Fruit fly (Drosophila melanogaster) whole organism, embryonic: ENCODE data around the gene Ptp36E.

ENCODE experiments used
- ATbp ChIP-seq: fragments of 200-800 bp; sonication (Bioruptor generic); optimal IDR thresholded peaks from 2 replicates; lab custom pipeline; 2017; ENCODE audit warnings: missing biosample characterization, mild to moderate bottlenecking, missing genetic modification characterization, missing genetic modification reagents
- Ada2b ChIP-seq: fragments of 200-800 bp; sonication (Bioruptor generic); IDR thresholded peaks from 2 replicates; pipeline ENCODE4 v1.3.6; 2022; ENCODE audit warnings: missing biosample characterization, missing genetic modification characterization
- CG11093 ChIP-seq: fragments of 200-800 bp; sonication (Bioruptor generic); IDR thresholded peaks from 3 replicates; pipeline ENCODE4 v1.3.6; 2022; ENCODE audit warnings: missing biosample characterization, missing genetic modification characterization
- CG11504 ChIP-seq: fragments of 200-800 bp; sonication (Bioruptor generic); optimal IDR thresholded peaks from 3 replicates; lab custom pipeline; 2019; ENCODE audit warnings: missing biosample characterization, mild to moderate bottlenecking, missing genetic modification characterization, moderate library complexity
- CG12155 ChIP-seq: fragments of 200-800 bp; sonication (Bioruptor generic); optimal IDR thresholded peaks from 3 replicates; lab custom pipeline; 2016; ENCODE audit warnings: missing biosample characterization, missing genetic modification characterization
- CG12299 ChIP-seq: fragments of 200-800 bp; sonication (Bioruptor generic); optimal IDR thresholded peaks from 2 replicates; lab custom pipeline; 2018; ENCODE audit warnings: missing biosample characterization, mild to moderate bottlenecking, missing genetic modification characterization
- CG1233 ChIP-seq: fragments of 200-800 bp; sonication (Bioruptor generic); optimal IDR thresholded peaks from 4 replicates; lab custom pipeline; 2018; ENCODE audit warnings: missing biosample characterization, mild to moderate bottlenecking, missing genetic modification characterization
- CG13123 ChIP-seq: fragments of 200-800 bp; sonication (Bioruptor generic); optimal IDR thresholded peaks from 2 replicates; lab custom pipeline; 2016; ENCODE audit warnings: missing biosample characterization, missing genetic modification characterization
- CG15514 ChIP-seq: fragments of 200-800 bp; sonication (Bioruptor generic); optimal IDR thresholded peaks from 3 replicates; lab custom pipeline; 2017; ENCODE audit warnings: missing biosample characterization, missing genetic modification characterization, mild to moderate bottlenecking, moderate library complexity, missing genetic modification reagents
- CG1647 ChIP-seq: fragments of 200-800 bp; sonication (Bioruptor generic); optimal IDR thresholded peaks from 3 replicates; lab custom pipeline; 2016; ENCODE audit warnings: missing biosample characterization, missing genetic modification characterization
- CG17385 ChIP-seq: fragments of 200-800 bp; sonication (Bioruptor generic); optimal IDR thresholded peaks from 3 replicates; lab custom pipeline; 2018; ENCODE audit warnings: missing biosample characterization, mild to moderate bottlenecking, missing genetic modification characterization
- CG17568 ChIP-seq: fragments of 200-800 bp; sonication (Bioruptor generic); optimal IDR thresholded peaks from 2 replicates; lab custom pipeline; 2018; ENCODE audit warnings: missing biosample characterization, mild to moderate bottlenecking, missing genetic modification characterization, moderate library complexity
- CG2678 ChIP-seq: fragments of 200-800 bp; sonication (Bioruptor generic); optimal IDR thresholded peaks from 3 replicates; lab custom pipeline; 2019; ENCODE audit warnings: missing biosample characterization, mild to moderate bottlenecking, missing genetic modification characterization, moderate library complexity
- CG30431 ChIP-seq: fragments of 200-800 bp; sonication (Bioruptor generic); optimal IDR thresholded peaks from 2 replicates; lab custom pipeline; 2017; ENCODE audit warnings: missing biosample characterization, missing genetic modification characterization
- CG7556 ChIP-seq: fragments of 200-800 bp; sonication (Bioruptor generic); optimal IDR thresholded peaks from 2 replicates; lab custom pipeline; 2017; ENCODE audit warnings: missing biosample characterization, mild to moderate bottlenecking, missing genetic modification characterization
- CG9609 ChIP-seq: fragments of 200-800 bp; sonication (Bioruptor generic); optimal IDR thresholded peaks from 3 replicates; lab custom pipeline; 2016; ENCODE audit warnings: missing biosample characterization, missing genetic modification characterization
- CG9817 ChIP-seq: fragments of 200-800 bp; sonication (Bioruptor generic); optimal IDR thresholded peaks from 2 replicates; lab custom pipeline; 2018; ENCODE audit warnings: missing biosample characterization, mild to moderate bottlenecking, missing genetic modification characterization, moderate library complexity
- D19B ChIP-seq: fragments of 200-800 bp; sonication (Bioruptor generic); optimal IDR thresholded peaks from 2 replicates; lab custom pipeline; 2017; ENCODE audit warnings: missing biosample characterization, mild to moderate bottlenecking, missing genetic modification characterization
- Dad ChIP-seq: fragments of 200-800 bp; sonication (Bioruptor generic); optimal IDR thresholded peaks from 3 replicates; lab custom pipeline; 2016; ENCODE audit warnings: missing biosample characterization, missing genetic modification characterization
- Dfd ChIP-seq, 2 experiments: fragments of >200 bp; optimal IDR thresholded peaks; 2 replicates each; lab custom pipeline; 2017; ENCODE audit warnings: missing biosample characterization in 2 of 2, missing genetic modification characterization in 2 of 2
- Ets97D ChIP-seq: fragments of 200-800 bp; sonication (Bioruptor generic); optimal IDR thresholded peaks from 3 replicates; lab custom pipeline; 2016; ENCODE audit warnings: missing biosample characterization, missing genetic modification characterization
- Fer3 ChIP-seq: fragments of 200-800 bp; sonication (Bioruptor generic); optimal IDR thresholded peaks from 2 replicates; lab custom pipeline; 2018; ENCODE audit warnings: missing biosample characterization, mild to moderate bottlenecking, missing genetic modification characterization, moderate library complexity
- Mad ChIP-seq: fragments of 200-800 bp; sonication (Bioruptor generic); optimal IDR thresholded peaks from 2 replicates; lab custom pipeline; 2016; ENCODE audit warnings: missing biosample characterization, missing genetic modification characterization
- Mes4 ChIP-seq: fragments of 200-800 bp; sonication (Bioruptor generic); optimal IDR thresholded peaks from 2 replicates; lab custom pipeline; 2016; ENCODE audit warnings: missing biosample characterization, missing genetic modification characterization
- Opbp ChIP-seq: fragments of 200-800 bp; sonication (Bioruptor generic); IDR thresholded peaks from 3 replicates; pipeline ENCODE4 v1.3.6; 2022; ENCODE audit warnings: missing biosample characterization, missing genetic modification characterization; ENCODE audit not compliant: partially characterized antibody
- Pdp1 ChIP-seq, 2 experiments: fragments of 200-800 bp; sonication (Bioruptor generic); optimal IDR thresholded peaks; 3 replicates each; lab custom pipeline; 2016; ENCODE audit warnings: missing biosample characterization in 2 of 2, missing genetic modification characterization in 2 of 2, mild to moderate bottlenecking in 1 of 2, moderate library complexity in 1 of 2
- Scr ChIP-seq: fragments of 200-800 bp; sonication (Bioruptor generic); IDR thresholded peaks from 2 replicates; pipeline ENCODE4 v1.3.6; 2022; ENCODE audit warnings: missing biosample characterization, missing genetic modification characterization; ENCODE audit not compliant: partially characterized antibody
- Trl ChIP-seq, 3 experiments: fragments of >200 bp in 2 of 3; fragments of 200-800 bp in 1 of 3; sonication (Bioruptor generic) in 1 of 3; optimal IDR thresholded peaks; 2 replicates in 1 of 3; 3 replicates in 2 of 3; lab custom pipeline; 2016 to 2017; ENCODE audit warnings: missing biosample characterization in 1 of 3, missing genetic modification characterization in 1 of 3
- amos ChIP-seq: fragments of 200-800 bp; sonication (Bioruptor generic); IDR thresholded peaks from 2 replicates; pipeline ENCODE4 v1.3.6; 2022; ENCODE audit warnings: missing biosample characterization, missing genetic modification characterization; ENCODE audit not compliant: partially characterized antibody
- aop ChIP-seq: fragments of 200-800 bp; sonication (Bioruptor generic); IDR thresholded peaks from 2 replicates; pipeline ENCODE4 v1.3.6; 2022; ENCODE audit warnings: missing biosample characterization, missing genetic modification characterization
- ato ChIP-seq: fragments of 200-800 bp; sonication (Bioruptor generic); IDR thresholded peaks from 2 replicates; pipeline ENCODE4 v1.3.6; 2022; ENCODE audit warnings: missing biosample characterization, missing genetic modification characterization; ENCODE audit not compliant: partially characterized antibody
- bab2 ChIP-seq: fragments of 200-800 bp; sonication (Bioruptor generic); optimal IDR thresholded peaks from 2 replicates; lab custom pipeline; 2016; ENCODE audit warnings: missing biosample characterization, missing genetic modification characterization
- dmrt11E ChIP-seq: fragments of 200-800 bp; sonication (Bioruptor generic); optimal IDR thresholded peaks from 3 replicates; lab custom pipeline; 2018; ENCODE audit warnings: missing biosample characterization, mild to moderate bottlenecking, missing genetic modification characterization, moderate library complexity
- dpn ChIP-seq, 2 experiments: fragments of 200-800 bp; sonication (Bioruptor generic); optimal IDR thresholded peaks; 3 replicates each; lab custom pipeline; 2016; ENCODE audit warnings: missing biosample characterization in 2 of 2, missing genetic modification characterization in 2 of 2
- exex ChIP-seq: fragments of 200-800 bp; sonication (Bioruptor generic); optimal IDR thresholded peaks from 4 replicates; lab custom pipeline; 2018; ENCODE audit warnings: missing biosample characterization, mild to moderate bottlenecking, missing genetic modification characterization, moderate library complexity
- eyg ChIP-seq: fragments of 200-800 bp; sonication (Bioruptor generic); optimal IDR thresholded peaks from 3 replicates; lab custom pipeline; 2016; ENCODE audit warnings: missing biosample characterization, missing genetic modification characterization
- gfzf ChIP-seq: fragments of 200-800 bp; sonication (Bioruptor generic); optimal IDR thresholded peaks from 2 replicates; lab custom pipeline; 2016; ENCODE audit warnings: missing biosample characterization, mild to moderate bottlenecking, missing genetic modification characterization, moderate library complexity
- jing ChIP-seq: fragments of 200-800 bp; sonication (Bioruptor generic); optimal IDR thresholded peaks from 2 replicates; lab custom pipeline; 2018; ENCODE audit warnings: missing biosample characterization, mild to moderate bottlenecking, missing genetic modification characterization
- luna ChIP-seq: fragments of 200-800 bp; sonication (Bioruptor generic); optimal IDR thresholded peaks from 2 replicates; lab custom pipeline; 2016; ENCODE audit warnings: missing biosample characterization, missing genetic modification characterization
- mam ChIP-seq: fragments of 200-800 bp; sonication (Bioruptor generic); optimal IDR thresholded peaks from 3 replicates; lab custom pipeline; 2016; ENCODE audit warnings: missing biosample characterization, missing genetic modification characterization
- mirr ChIP-seq: fragments of 200-800 bp; sonication (Bioruptor generic); optimal IDR thresholded peaks from 3 replicates; lab custom pipeline; 2018; ENCODE audit warnings: missing biosample characterization, mild to moderate bottlenecking, missing genetic modification characterization
- mld ChIP-seq: fragments of 200-800 bp; sonication (Bioruptor generic); IDR thresholded peaks from 3 replicates; pipeline ENCODE4 v1.3.6; 2022; ENCODE audit warnings: missing biosample characterization, missing genetic modification characterization; ENCODE audit not compliant: partially characterized antibody
- odd ChIP-seq: fragments of 200-800 bp; sonication (Bioruptor generic); optimal IDR thresholded peaks from 2 replicates; lab custom pipeline; 2017; ENCODE audit warnings: missing biosample characterization, mild to moderate bottlenecking, missing genetic modification characterization
- row ChIP-seq: fragments of 200-800 bp; sonication (Bioruptor generic); IDR thresholded peaks from 3 replicates; pipeline ENCODE4 v1.3.6; 2022; ENCODE audit warnings: missing biosample characterization, missing genetic modification characterization
- sd ChIP-seq: fragments of 200-800 bp; sonication (Bioruptor generic); optimal IDR thresholded peaks from 3 replicates; lab custom pipeline; 2018; ENCODE audit warnings: missing biosample characterization, mild to moderate bottlenecking, missing genetic modification characterization, moderate library complexity
- sens ChIP-seq: fragments of 200-800 bp; sonication (Bioruptor generic); peaks from one replicate; lab custom pipeline; 2016; ENCODE audit warnings: missing biosample characterization, missing genetic modification characterization
- seq ChIP-seq: fragments of 200-800 bp; sonication (Bioruptor generic); IDR thresholded peaks from 2 replicates; pipeline ENCODE4 v1.3.6; 2022; ENCODE audit warnings: missing biosample characterization, missing genetic modification characterization
- stwl ChIP-seq: fragments of 200-800 bp; sonication (Bioruptor generic); optimal IDR thresholded peaks from 3 replicates; lab custom pipeline; 2018; ENCODE audit warnings: missing biosample characterization, mild to moderate bottlenecking, missing genetic modification characterization, moderate library complexity
- toy ChIP-seq: fragments of 200-800 bp; sonication (Bioruptor generic); IDR thresholded peaks from 2 replicates; pipeline ENCODE4 v1.3.6; 2022; ENCODE audit warnings: missing biosample characterization, missing genetic modification characterization
- zf30C ChIP-seq: fragments of 200-800 bp; sonication (Bioruptor generic); optimal IDR thresholded peaks from 3 replicates; lab custom pipeline; 2018; ENCODE audit warnings: missing biosample characterization, mild to moderate bottlenecking, missing genetic modification characterization

Ptp36E gene

dm6 chr2L:18186695-18187094 lies 1.9 kb upstream of the Ptp36E start (continued):
- TF ChIP-seq CG30431 (no peak), mirr (GFP tag; lab: Kevin White, UChicago) (no peak), CG13123 (GFP tag; lab: Kevin White, UChicago) (no peak), CG9817 (tag; lab: Kevin White, UChicago) (no peak), dmrt11E (tag; lab: Kevin White, UChicago) (no peak), CG15514 (GFP tag; lab: Kevin White, UChicago) (peak; percentile 24), Opbp (no peak), luna (GFP tag; lab: Kevin White, UChicago) (no peak), mam (GFP tag; lab: Kevin White, UChicago) (peak; percentile 20), seq (no peak), CG9609 (GFP tag; lab: Kevin White, UChicago) (no peak), CG1647 (GFP tag; lab: Kevin White, UChicago) (no peak), sens (GFP tag; lab: Kevin White, UChicago) (peak; percentile 71), CG11093 (0 out of 3 replicates have a peak, but pooled peaks have one; percentile 18), odd (GFP tag; lab: Kevin White, UChicago) (no peak), CG12155 (no peak), sd (no peak), stwl (tag; lab: Kevin White, UChicago) (no peak), mld (GFP tag; lab: Robert Waterston, UW) (no peak), gfzf (no peak), dpn (GFP tag; optimal IDR thresholded peaks at IDR 0.05; lab: Kevin White, UChicago) (peak in 1 of 2 experiments; percentile 0), CG7556 (GFP tag; lab: Kevin White, UChicago) (peak; percentile 0), D19B (GFP tag; lab: Kevin White, UChicago) (no peak), jing (GFP tag; lab: Kevin White, UChicago) (peak; percentile 4), Ada2b (peak; percentile 31; the same call in 1 of the 2 replicates), aop (GFP tag; lab: Robert Waterston, UW) (no peak), row (GFP tag; lab: Robert Waterston, UW) (peak; percentile 50; the same call in 2 of the 3 replicates), CG1233 (no peak), CG11504 (tag; lab: Kevin White, UChicago) (peak; percentile 53), eyg (no peak), Mad (GFP tag; lab: Kevin White, UChicago) (no peak), CG17568 (GFP tag; lab: Kevin White, UChicago) (no peak), CG17385 (GFP tag; lab: Kevin White, UChicago) (peak; percentile 1), zf30C (GFP tag; lab: Kevin White, UChicago) (no peak), toy (GFP tag; lab: Robert Waterston, UW) (no peak), CG2678 (peak; percentile 48), Scr (no peak), Ets97D (no peak), Dad (GFP tag; lab: Kevin White, UChicago) (no peak), ato (GFP tag; lab: Robert Waterston, UW) (no peak), Pdp1 (GFP tag; optimal IDR thresholded peaks at IDR 0.05; lab: Kevin White, UChicago) (peak in 1 of 2 experiments; percentile 20), amos (no peak), ATbp (GFP tag; lab: Kevin White, UChicago) (peak; percentile 14), Trl (optimal IDR thresholded peaks at IDR 0.05; lab: Kevin White, UChicago) (no peak), Trl (GFP tag; optimal IDR thresholded peaks at IDR 0.05; lab: Kevin White, UChicago) (no peak), Dfd (GFP tag; optimal IDR thresholded peaks at IDR 0.05; lab: Kevin White, UChicago) (no peak), bab2 (GFP tag; lab: Kevin White, UChicago) (no peak), CG12299 (tag; lab: Kevin White, UChicago) (no peak), Mes4 (no peak), exex (tag; lab: Kevin White, UChicago) (no peak), Fer3 (tag; lab: Kevin White, UChicago) (no peak)
